Worm (Caenorhabditis elegans): ENCODE data around the gene tric-1B.1.

tric-1B.1 gene

DNA sequence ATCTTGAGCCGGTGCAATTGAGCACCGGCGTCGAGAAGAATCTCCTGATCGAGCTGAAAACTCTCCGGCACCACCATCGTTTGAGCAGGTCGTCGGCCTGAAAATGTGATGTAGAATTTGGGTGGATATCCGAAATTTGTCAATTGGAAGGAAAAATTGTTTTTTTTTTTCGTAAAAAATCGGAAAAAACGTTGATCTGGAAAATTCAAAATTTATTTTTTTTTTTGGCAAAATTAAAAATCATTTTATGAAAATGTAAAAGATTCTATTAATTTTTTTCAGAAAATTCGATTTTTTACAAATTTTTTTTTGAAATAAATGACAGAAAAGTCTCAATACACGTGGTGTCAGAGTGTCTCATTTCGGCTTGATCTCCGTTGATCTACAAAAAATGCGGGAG, at the start of gene tric-1B.1:
Gene tric-1B.1 (minus strand): TSS at position 101 of the 400 bp plus-strand sequence.
- TF ChIP-seq K09A11.1 (tag; optimal IDR thresholded peaks at IDR 0.05; ENCODE audit: insufficient read depth): no peak
- TF ChIP-seq lim-6 (tag; optimal IDR thresholded peaks at IDR 0.05): no peak

DNA sequence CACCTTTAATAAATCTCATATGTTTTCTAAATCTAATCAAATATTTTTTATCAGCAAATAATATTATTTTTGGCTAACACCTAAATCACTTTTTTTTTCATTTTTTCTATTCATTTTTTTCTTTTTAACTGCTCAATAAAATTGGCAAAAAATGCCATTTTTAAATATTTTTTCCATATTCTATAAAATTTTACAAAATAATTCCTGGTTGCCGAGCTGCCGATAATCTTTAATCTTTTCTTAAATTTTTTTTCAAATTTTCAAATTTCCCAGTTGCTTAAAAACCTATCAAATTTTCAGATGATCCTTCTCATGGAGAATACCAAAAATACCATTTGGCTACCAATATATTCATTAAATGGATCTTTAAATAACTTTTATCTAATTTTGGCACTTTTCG, 45.5 kb upstream of the tric-1B.1 start, which contains the start of gene sre-51:
Gene sre-51 (plus strand): TSS at position 301 of the 400 bp plus-strand sequence.
- TF ChIP-seq Y22D7AL.16 (tag; optimal IDR thresholded peaks at IDR 0.05): no peak
- no peak for TF ChIP-seq ama-1 (optimal IDR thresholded peaks at IDR 0.05)
- TF ChIP-seq tbx-2 (tag; optimal IDR thresholded peaks at IDR 0.05): no peak
- TF ChIP-seq ttx-3 (tag; optimal IDR thresholded peaks at IDR 0.05): no peak
- TF ChIP-seq C38D4.7 (GFP tag; optimal IDR thresholded peaks at IDR 0.05): no peak
- TF ChIP-seq unc-55 (GFP tag; optimal IDR thresholded peaks at IDR 0.05): no peak
- no peak for TF ChIP-seq ceh-24 (tag; optimal IDR thresholded peaks at IDR 0.05)

DNA sequence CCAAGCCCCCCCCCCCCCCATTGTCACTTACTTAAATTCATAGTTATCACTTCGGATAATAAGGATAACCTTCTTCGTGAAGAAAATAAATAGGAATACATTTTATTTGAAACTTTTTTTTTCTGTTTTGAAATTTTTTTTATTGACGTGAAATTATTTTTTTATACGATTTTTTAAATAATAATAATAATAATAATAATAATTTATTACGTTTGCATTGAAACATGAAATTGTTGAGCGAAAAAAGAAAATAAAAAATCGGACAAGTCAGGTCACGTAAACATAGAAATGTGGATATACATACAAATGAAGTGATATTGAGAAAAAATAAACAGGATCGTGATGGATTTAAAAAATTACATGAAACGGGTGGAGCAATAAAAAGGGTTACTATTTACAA, 43.6 kb upstream of the tric-1B.1 start, which contains the start of gene C50E10.2:
Gene C50E10.2 (minus strand): TSS at position 101 of the 400 bp plus-strand sequence.
- TF ChIP-seq ceh-18 (tag; optimal IDR thresholded peaks at IDR 0.05): no peak
- TF ChIP-seq ceh-14 (tag; optimal IDR thresholded peaks at IDR 0.05): no peak
- no peak for TF ChIP-seq mec-3 (tag; optimal IDR thresholded peaks at IDR 0.05; ENCODE audit: borderline replicate concordance)
- no peak for TF ChIP-seq ahr-1 (tag; optimal IDR thresholded peaks at IDR 0.05)
- no peak for TF ChIP-seq unc-86 (tag; optimal IDR thresholded peaks at IDR 0.05)
- no peak for TF ChIP-seq gmeb-2 (tag; optimal IDR thresholded peaks at IDR 0.05)
- no peak for TF ChIP-seq unc-55 (GFP tag; optimal IDR thresholded peaks at IDR 0.05)
- TF ChIP-seq lin-11 (tag; optimal IDR thresholded peaks at IDR 0.05): no peak
- no peak for TF ChIP-seq tbx-7 (tag; optimal IDR thresholded peaks at IDR 0.05)
- TF ChIP-seq rnt-1 (tag; optimal IDR thresholded peaks at IDR 0.05): no peak
- no peak for TF ChIP-seq pax-1 (tag; optimal IDR thresholded peaks at IDR 0.05)
- TF ChIP-seq fkh-6 (tag; optimal IDR thresholded peaks at IDR 0.05): no peak
- TF ChIP-seq K09A11.1 (tag; optimal IDR thresholded peaks at IDR 0.05; ENCODE audit: insufficient read depth): no peak
- no peak for TF ChIP-seq ceh-31 (tag; optimal IDR thresholded peaks at IDR 0.05)
- TF ChIP-seq nfya-1 (tag; optimal IDR thresholded peaks at IDR 0.05): no peak
- TF ChIP-seq ceh-22 (tag; optimal IDR thresholded peaks at IDR 0.05): no peak
- no peak for TF ChIP-seq hlh-15 (tag; optimal IDR thresholded peaks at IDR 0.05)
- TF ChIP-seq ceh-45 (GFP tag; IDR thresholded peaks at IDR 0.05): no peak

DNA sequence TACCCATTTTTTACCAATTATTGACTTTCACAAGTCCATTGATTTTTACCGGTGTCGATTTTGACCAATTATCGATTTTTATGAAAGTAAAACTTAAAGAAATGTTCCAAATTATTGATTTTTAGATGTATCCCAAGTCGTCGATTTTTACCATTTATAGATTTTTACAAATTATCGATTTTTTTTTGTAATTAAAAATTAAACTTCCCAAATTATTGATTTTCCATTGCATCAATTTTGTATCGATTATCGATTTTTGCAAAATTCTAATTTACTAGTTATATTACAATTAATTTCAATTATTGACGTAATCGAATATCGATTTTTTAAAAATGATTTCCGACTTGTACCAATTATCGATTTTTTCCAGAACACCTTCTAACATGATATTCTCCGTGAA, 37.1 kb upstream of the tric-1B.1 start, which contains the start of gene sre-50:
Gene sre-50 (plus strand): TSS at position 384 of the 400 bp plus-strand sequence.
- no peak for TF ChIP-seq ceh-6 (GFP tag; optimal IDR thresholded peaks at IDR 0.05)
- TF ChIP-seq ceh-48 (tag; optimal IDR thresholded peaks at IDR 0.05): peak; percentile 16

DNA sequence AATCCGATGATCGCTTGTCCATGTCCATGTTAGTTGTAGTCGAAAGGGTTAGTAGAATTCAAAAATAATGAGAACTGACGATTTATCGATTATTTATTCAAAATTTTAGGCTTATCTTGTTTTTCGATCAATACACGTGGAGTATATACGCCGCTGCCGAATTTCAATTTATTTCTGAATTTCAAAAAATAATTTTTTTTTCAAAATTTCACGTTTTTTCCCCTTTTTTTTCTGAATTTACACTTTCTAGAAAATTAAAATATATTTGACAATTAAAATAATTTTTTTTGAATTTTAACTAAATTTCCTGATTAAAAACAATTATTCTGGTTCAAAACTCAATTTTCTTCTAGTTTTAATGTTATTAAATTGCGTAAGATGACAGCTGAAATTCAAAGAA, 36.3 kb upstream of the tric-1B.1 start, which contains the start of gene C50E10.1:
Gene C50E10.1 (minus strand): TSS at position 101 of the 400 bp plus-strand sequence.
- no peak for TF ChIP-seq ref-2 (tag; optimal IDR thresholded peaks at IDR 0.05)

DNA sequence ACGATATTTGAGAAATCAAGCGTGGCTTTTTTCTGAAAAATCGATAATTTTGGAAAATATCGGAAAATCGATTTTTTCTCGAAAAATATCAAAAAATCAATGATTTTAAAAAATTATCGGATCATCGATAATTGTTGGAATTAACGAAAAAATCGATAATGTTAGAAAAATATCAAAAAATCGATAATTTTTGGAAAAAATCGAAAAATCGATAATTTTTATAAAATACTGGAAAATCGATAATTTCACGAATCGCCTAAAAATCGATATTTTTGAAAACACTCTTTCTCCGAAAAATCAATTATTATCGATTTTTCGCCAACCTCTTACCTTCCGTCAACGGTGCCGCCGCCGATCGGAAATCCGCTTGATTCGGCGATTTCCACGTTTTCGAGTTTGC, 35.2 kb upstream of the tric-1B.1 start:
- TF ChIP-seq ahr-1 (tag; optimal IDR thresholded peaks at IDR 0.05) (no peak), ceh-48 (tag; optimal IDR thresholded peaks at IDR 0.05) (peak; percentile 68), pqm-1 (tag; optimal IDR thresholded peaks at IDR 0.05) (no peak), rnt-1 (tag; optimal IDR thresholded peaks at IDR 0.05) (no peak), Y22D7AL.16 (tag; optimal IDR thresholded peaks at IDR 0.05) (no peak), ztf-16 (tag; optimal IDR thresholded peaks at IDR 0.05) (no peak)

DNA sequence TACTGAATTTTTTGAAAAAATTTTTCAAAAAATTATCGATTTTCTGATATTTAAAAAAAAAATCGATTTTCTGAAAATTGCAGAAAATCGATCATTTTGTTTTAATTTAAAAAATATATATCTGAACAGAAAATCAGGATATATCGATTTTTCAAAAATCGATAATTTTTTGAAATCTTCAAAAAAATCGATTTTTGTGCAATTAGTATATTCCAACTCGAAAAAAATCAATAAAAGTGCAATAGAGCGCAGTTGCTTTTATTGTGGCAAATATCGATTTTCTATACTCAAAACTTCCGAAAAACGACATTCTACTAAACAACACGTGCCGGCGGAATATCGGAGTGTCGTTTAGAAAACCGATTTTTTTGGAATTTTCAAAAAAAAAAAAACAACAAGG, 34.6 kb upstream of the tric-1B.1 start:
- TF ChIP-seq ceh-48 (tag; optimal IDR thresholded peaks at IDR 0.05) (peak; percentile 3), eyg-1 (tag; optimal IDR thresholded peaks at IDR 0.05) (no peak)
